Fruit fly (Drosophila melanogaster) whole organism, embryonic: ENCODE results near the gene CG44006.
A peak's percentile ranks its signal among the peaks of the same experiment; 100 is the strongest.

Experiments
- BEAF-32 ChIP-seq: fragments of 200-800 bp; sonication (Bioruptor generic); optimal IDR thresholded peaks from 3 replicates; lab custom pipeline; 2017; ENCODE audit warnings: missing biosample characterization, missing genetic modification characterization, mild to moderate bottlenecking, moderate library complexity, missing genetic modification reagents
- CG11247 ChIP-seq: fragments of 200-800 bp; sonication (Bioruptor generic); IDR thresholded peaks from 2 replicates; pipeline ENCODE4 v1.3.6; 2022; ENCODE audit warnings: missing biosample characterization, missing genetic modification characterization
- CG11398 ChIP-seq: fragments of 200-800 bp; sonication (Bioruptor generic); optimal IDR thresholded peaks from 2 replicates; lab custom pipeline; 2016; ENCODE audit warnings: missing biosample characterization, missing genetic modification characterization
- CG14860 ChIP-seq: fragments of 200-800 bp; sonication (Bioruptor generic); IDR thresholded peaks from 3 replicates; pipeline ENCODE4 v1.3.6; 2022; ENCODE audit warnings: missing biosample characterization, missing genetic modification characterization; ENCODE audit not compliant: partially characterized antibody
- CG15514 ChIP-seq: fragments of 200-800 bp; sonication (Bioruptor generic); optimal IDR thresholded peaks from 3 replicates; lab custom pipeline; 2017; ENCODE audit warnings: missing biosample characterization, missing genetic modification characterization, mild to moderate bottlenecking, moderate library complexity, missing genetic modification reagents
- CG15696 ChIP-seq: fragments of 200-800 bp; sonication (Bioruptor generic); optimal IDR thresholded peaks from 2 replicates; lab custom pipeline; 2019; ENCODE audit warnings: missing biosample characterization, mild to moderate bottlenecking, missing genetic modification characterization, moderate library complexity
- CG16815 ChIP-seq: fragments of 200-800 bp; sonication (Bioruptor generic); optimal IDR thresholded peaks from 3 replicates; lab custom pipeline; 2017; ENCODE audit warnings: missing biosample characterization, mild to moderate bottlenecking, missing genetic modification characterization
- CG17186 ChIP-seq: fragments of 200-800 bp; sonication (Bioruptor generic); optimal IDR thresholded peaks from 3 replicates; lab custom pipeline; 2017; ENCODE audit warnings: missing biosample characterization, missing genetic modification reagents, missing genetic modification characterization
- CG17568 ChIP-seq: fragments of 200-800 bp; sonication (Bioruptor generic); optimal IDR thresholded peaks from 2 replicates; lab custom pipeline; 2018; ENCODE audit warnings: missing biosample characterization, mild to moderate bottlenecking, missing genetic modification characterization, moderate library complexity
- CG17912 ChIP-seq: fragments of 200-800 bp; sonication (Bioruptor generic); optimal IDR thresholded peaks from 2 replicates; lab custom pipeline; 2018; ENCODE audit warnings: missing biosample characterization, mild to moderate bottlenecking, missing genetic modification characterization
- CG18599 ChIP-seq: fragments of 200-800 bp; sonication (Bioruptor generic); optimal IDR thresholded peaks from 3 replicates; lab custom pipeline; 2017; ENCODE audit warnings: missing biosample characterization, missing genetic modification characterization, mild to moderate bottlenecking, moderate library complexity, missing genetic modification reagents
- CG2116 ChIP-seq: fragments of 200-800 bp; sonication (Bioruptor generic); optimal IDR thresholded peaks from 3 replicates; lab custom pipeline; 2018; ENCODE audit warnings: missing biosample characterization, mild to moderate bottlenecking, missing genetic modification characterization
- CG4617 ChIP-seq: fragments of 200-800 bp; sonication (Bioruptor generic); optimal IDR thresholded peaks from 3 replicates; lab custom pipeline; 2016; ENCODE audit warnings: missing biosample characterization, missing genetic modification characterization, borderline replicate concordance
- CG4707 ChIP-seq: fragments of 200-800 bp; sonication (Bioruptor generic); optimal IDR thresholded peaks from 2 replicates; lab custom pipeline; 2018; ENCODE audit warnings: missing biosample characterization, mild to moderate bottlenecking, missing genetic modification characterization, moderate library complexity
- CG6254 ChIP-seq: fragments of 200-800 bp; sonication (Bioruptor generic); optimal IDR thresholded peaks from 3 replicates; lab custom pipeline; 2017; ENCODE audit warnings: mild to moderate bottlenecking, missing biosample characterization, missing genetic modification reagents, missing genetic modification characterization
- CG7745 ChIP-seq: fragments of 200-800 bp; sonication (Bioruptor generic); optimal IDR thresholded peaks from 2 replicates; lab custom pipeline; 2018; ENCODE audit warnings: missing biosample characterization, mild to moderate bottlenecking, missing genetic modification characterization, moderate library complexity
- CG7786 ChIP-seq: fragments of 200-800 bp; sonication (Bioruptor generic); optimal IDR thresholded peaks from 2 replicates; lab custom pipeline; 2016; ENCODE audit warnings: missing biosample characterization, missing genetic modification characterization
- CG7963 ChIP-seq: fragments of 200-800 bp; sonication (Bioruptor generic); IDR thresholded peaks from 3 replicates; pipeline ENCODE4 v1.3.6; 2022; ENCODE audit warnings: missing biosample characterization, missing genetic modification characterization; ENCODE audit not compliant: partially characterized antibody
- CG9437 ChIP-seq: fragments of 200-800 bp; sonication (Bioruptor generic); optimal IDR thresholded peaks from 2 replicates; lab custom pipeline; 2018; ENCODE audit warnings: missing biosample characterization, mild to moderate bottlenecking, missing genetic modification characterization
- Doc2 ChIP-seq: fragments of 200-800 bp; sonication (Bioruptor generic); IDR thresholded peaks from 2 replicates; pipeline ENCODE4 v1.3.6; 2022; ENCODE audit warnings: missing biosample characterization, missing genetic modification characterization
- Doc3 ChIP-seq: fragments of 200-800 bp; sonication (Bioruptor generic); IDR thresholded peaks from 3 replicates; pipeline ENCODE4 v1.3.6; 2022; ENCODE audit warnings: missing biosample characterization, missing genetic modification characterization; ENCODE audit not compliant: partially characterized antibody
- Dref ChIP-seq: fragments of 200-800 bp; sonication (Bioruptor generic); IDR thresholded peaks from 2 replicates; pipeline ENCODE4 v1.3.6; 2022; ENCODE audit warnings: missing biosample characterization, missing genetic modification characterization
- E2f2 ChIP-seq: fragments of 200-800 bp; sonication (Bioruptor generic); IDR thresholded peaks from 2 replicates; pipeline ENCODE4 v1.3.6; 2022; ENCODE audit warnings: missing biosample characterization, missing genetic modification characterization
- Ets65A ChIP-seq: fragments of 200-800 bp; sonication (Bioruptor generic); peaks from one replicate; lab custom pipeline; 2016; ENCODE audit warnings: missing biosample characterization, missing genetic modification characterization
- Fer1 ChIP-seq: fragments of 200-800 bp; sonication (Bioruptor generic); optimal IDR thresholded peaks from 2 replicates; lab custom pipeline; 2017; ENCODE audit warnings: missing biosample characterization, mild to moderate bottlenecking, missing genetic modification characterization
- HLH4C ChIP-seq: fragments of 200-800 bp; sonication (Bioruptor generic); IDR thresholded peaks from 3 replicates; pipeline ENCODE4 v1.3.6; 2022; ENCODE audit warnings: missing biosample characterization, missing genetic modification characterization; ENCODE audit not compliant: partially characterized antibody
- HmgD ChIP-seq: fragments of 200-800 bp; sonication (Bioruptor generic); optimal IDR thresholded peaks from 3 replicates; lab custom pipeline; 2016; ENCODE audit warnings: missing biosample characterization, missing genetic modification characterization
- NC2β ChIP-seq: fragments of 200-800 bp; sonication (Bioruptor generic); optimal IDR thresholded peaks from 2 replicates; lab custom pipeline; 2016; ENCODE audit warnings: missing biosample characterization, missing genetic modification characterization
- PHDP ChIP-seq: fragments of 200-800 bp; sonication (Bioruptor generic); optimal IDR thresholded peaks from 3 replicates; lab custom pipeline; 2018; ENCODE audit warnings: missing biosample characterization, mild to moderate bottlenecking, missing genetic modification characterization, moderate library complexity
- Sry-δ ChIP-seq: fragments of 200-800 bp; sonication (Bioruptor generic); optimal IDR thresholded peaks from 2 replicates; lab custom pipeline; 2016; ENCODE audit warnings: missing biosample characterization, missing genetic modification characterization
- TFAM ChIP-seq: fragments of 200-800 bp; sonication (Bioruptor generic); optimal IDR thresholded peaks from 2 replicates; lab custom pipeline; 2017; ENCODE audit warnings: missing biosample characterization, missing genetic modification characterization, inconsistent platforms
- YL-1 ChIP-seq: fragments of 200-800 bp; sonication (Bioruptor generic); optimal IDR thresholded peaks from 3 replicates; lab custom pipeline; 2017; ENCODE audit warnings: missing biosample characterization, mild to moderate bottlenecking, missing genetic modification characterization
- bowl ChIP-seq: fragments of 200-800 bp; sonication (Bioruptor generic); IDR thresholded peaks from 2 replicates; pipeline ENCODE4 v1.3.6; 2022; ENCODE audit warnings: missing biosample characterization, missing genetic modification characterization
- crp ChIP-seq, 2 experiments: fragments of 200-800 bp; sonication (Bioruptor generic); optimal IDR thresholded peaks; 2 replicates in 1 of 2; 3 replicates in 1 of 2; lab custom pipeline; 2017; ENCODE audit warnings: missing biosample characterization in 2 of 2, missing genetic modification characterization in 2 of 2, mild to moderate bottlenecking in 1 of 2, moderate library complexity in 1 of 2
- dimm ChIP-seq: fragments of 200-800 bp; sonication (Bioruptor generic); IDR thresholded peaks from 2 replicates; pipeline ENCODE4 v1.3.6; 2022; ENCODE audit warnings: missing biosample characterization, missing genetic modification characterization
- exex ChIP-seq: fragments of 200-800 bp; sonication (Bioruptor generic); optimal IDR thresholded peaks from 4 replicates; lab custom pipeline; 2018; ENCODE audit warnings: missing biosample characterization, mild to moderate bottlenecking, missing genetic modification characterization, moderate library complexity
- gro ChIP-seq: fragments of 200-800 bp; sonication (Bioruptor generic); optimal IDR thresholded peaks from 2 replicates; lab custom pipeline; 2016; ENCODE audit warnings: missing biosample characterization, missing genetic modification characterization
- hbn ChIP-seq: fragments of 200-800 bp; sonication (Bioruptor generic); IDR thresholded peaks from 2 replicates; pipeline ENCODE4 v1.3.6; 2022; ENCODE audit warnings: missing biosample characterization, missing genetic modification characterization; ENCODE audit not compliant: partially characterized antibody
- her ChIP-seq: fragments of 200-800 bp; sonication (Bioruptor generic); optimal IDR thresholded peaks from 2 replicates; lab custom pipeline; 2016; ENCODE audit warnings: missing biosample characterization, missing genetic modification characterization
- knrl ChIP-seq: fragments of 200-800 bp; sonication (Bioruptor generic); IDR thresholded peaks from 3 replicates; pipeline ENCODE4 v1.3.6; 2022; ENCODE audit warnings: missing biosample characterization, missing genetic modification characterization; ENCODE audit not compliant: partially characterized antibody
- lab ChIP-seq: fragments of 200-800 bp; sonication (Bioruptor generic); optimal IDR thresholded peaks from 3 replicates; lab custom pipeline; 2017; ENCODE audit warnings: missing biosample characterization, missing genetic modification characterization, mild to moderate bottlenecking, moderate library complexity, missing genetic modification reagents
- lbe ChIP-seq: fragments of 200-800 bp; sonication (Bioruptor generic); optimal IDR thresholded peaks from 2 replicates; lab custom pipeline; 2016; ENCODE audit warnings: missing biosample characterization, mild to moderate bottlenecking, missing genetic modification characterization
- p53 ChIP-seq: fragments of 200-800 bp; sonication (Bioruptor generic); optimal IDR thresholded peaks from 2 replicates; lab custom pipeline; 2016; ENCODE audit warnings: missing biosample characterization, missing genetic modification characterization
- pzg ChIP-seq: fragments of 200-800 bp; sonication (Bioruptor generic); optimal IDR thresholded peaks from 3 replicates; lab custom pipeline; 2018; ENCODE audit warnings: missing biosample characterization, mild to moderate bottlenecking, missing genetic modification characterization, moderate library complexity
- rib ChIP-seq: fragments of 200-800 bp; sonication (Bioruptor generic); IDR thresholded peaks from 2 replicates; pipeline ENCODE4 v1.3.6; 2022; ENCODE audit warnings: missing biosample characterization, missing genetic modification characterization
- sd ChIP-seq: fragments of 200-800 bp; sonication (Bioruptor generic); optimal IDR thresholded peaks from 3 replicates; lab custom pipeline; 2018; ENCODE audit warnings: missing biosample characterization, mild to moderate bottlenecking, missing genetic modification characterization, moderate library complexity
- trh ChIP-seq: fragments of 200-800 bp; sonication (Bioruptor generic); optimal IDR thresholded peaks from 2 replicates; lab custom pipeline; 2016; ENCODE audit warnings: missing biosample characterization, missing genetic modification characterization

The CG44006 gene

dm6 chr3L:18114038-18114926 lies 44.3 kb upstream of the CG44006 start (continued):
- TF ChIP-seq CG9437 (peak; percentile 53), Ets65A (GFP tag; lab: Kevin White, UChicago) (peak; percentile 81), lab (GFP tag; lab: Kevin White, UChicago) (peak; percentile 84), CG11398 (GFP tag; lab: Kevin White, UChicago) (no peak), CG11247 (peak; percentile 69), lbe (GFP tag; lab: Kevin White, UChicago) (no peak), CG7963 (no peak), CG17912 (GFP tag; lab: Kevin White, UChicago) (peak; percentile 15)

- no peak for TF ChIP-seq NC2β (GFP tag; lab: Kevin White, UChicago)
- TF ChIP-seq CG4707: no peak
- no peak for TF ChIP-seq bowl (GFP tag; lab: Robert Waterston, UW)
- peak; percentile 76 for TF ChIP-seq CG2116 (GFP tag; lab: Kevin White, UChicago)
- no peak for TF ChIP-seq p53 (GFP tag; lab: Kevin White, UChicago)
- TF ChIP-seq CG18599 (GFP tag; lab: Kevin White, UChicago): no peak
- no peak for TF ChIP-seq TFAM (GFP tag; lab: Kevin White, UChicago)
- TF ChIP-seq CG16815: no peak
- TF ChIP-seq gro (GFP tag; lab: Kevin White, UChicago): no peak
- TF ChIP-seq E2f2 (GFP tag; lab: Robert Waterston, UW): peak; percentile 95
- peak; percentile 99 for TF ChIP-seq CG15514 (GFP tag; lab: Kevin White, UChicago)
- peak; percentile 5 for TF ChIP-seq CG4617 (GFP tag; lab: Kevin White, UChicago)
- peak; percentile 37 for TF ChIP-seq Sry-δ (GFP tag; lab: Kevin White, UChicago)
- TF ChIP-seq CG17568 (GFP tag; lab: Kevin White, UChicago): peak; percentile 26
- peak; percentile 10 for TF ChIP-seq CG17186
- TF ChIP-seq hbn: peak; percentile 72
- TF ChIP-seq trh (GFP tag; lab: Kevin White, UChicago): no peak
- TF ChIP-seq dimm (GFP tag; lab: Robert Waterston, UW): no peak
- TF ChIP-seq rib (GFP tag; lab: Robert Waterston, UW): no peak
- TF ChIP-seq Fer1 (GFP tag; lab: Kevin White, UChicago): peak; percentile 23
- TF ChIP-seq CG15696: no peak
- no peak for TF ChIP-seq exex (tag; lab: Kevin White, UChicago)
- TF ChIP-seq PHDP (tag; lab: Kevin White, UChicago): no peak
- TF ChIP-seq CG6254 (GFP tag; lab: Kevin White, UChicago): no peak
- TF ChIP-seq crp (GFP tag; optimal IDR thresholded peaks at IDR 0.05; lab: Kevin White, UChicago): peak; percentile 71 to 91
- peak; percentile 77 for TF ChIP-seq sd (tag; lab: Kevin White, UChicago)
- no peak for TF ChIP-seq CG7786 (GFP tag; lab: Kevin White, UChicago)
- TF ChIP-seq HLH4C (GFP tag; lab: Robert Waterston, UW): peak; percentile 88
- no peak for TF ChIP-seq CG7745 (tag; lab: Kevin White, UChicago)
- peak; percentile 72 for TF ChIP-seq Doc3
- no peak for TF ChIP-seq YL-1 (GFP tag; lab: Kevin White, UChicago)
- TF ChIP-seq Doc2 (GFP tag; lab: Robert Waterston, UW): no peak
- peak; percentile 77 for TF ChIP-seq Dref (GFP tag; lab: Robert Waterston, UW)
- TF ChIP-seq knrl (GFP tag; lab: Robert Waterston, UW): peak; percentile 37; the same call in 2 of the 3 replicates
- TF ChIP-seq HmgD: no peak
- TF ChIP-seq pzg (GFP tag; lab: Kevin White, UChicago): peak; percentile 64
- peak; percentile 78 for TF ChIP-seq CG14860 (GFP tag; lab: Robert Waterston, UW)
- no peak for TF ChIP-seq her (GFP tag; lab: Kevin White, UChicago)
- TF ChIP-seq BEAF-32 (GFP tag; lab: Kevin White, UChicago): peak; percentile 46
Observed at dm6 chr3L:18112669-18113068, 42.7 kb upstream of the CG44006 start, which contains the start of the genes CG32195 and CG7341. CG32195 (plus strand) TSS chr3L:18112959. CG7341 (plus strand) TSS chr3L:18112959.
